Fruit fly (Drosophila melanogaster) Kc167 (cell line): ENCODE results near the gene ltl.

Experiments
- h ChIP-seq: fragments of >200 bp; optimal IDR thresholded peaks from 3 replicates; lab custom pipeline; 2018; ENCODE audit warnings: missing external identifiers
- insv ChIP-seq: fragments of >200 bp; optimal IDR thresholded peaks from 3 replicates; lab custom pipeline; 2018; ENCODE audit warnings: missing external identifiers
- psq ChIP-seq: fragments of >200 bp; optimal IDR thresholded peaks from 2 replicates; lab custom pipeline; 2017; ENCODE audit warnings: missing external identifiers

DNA sequence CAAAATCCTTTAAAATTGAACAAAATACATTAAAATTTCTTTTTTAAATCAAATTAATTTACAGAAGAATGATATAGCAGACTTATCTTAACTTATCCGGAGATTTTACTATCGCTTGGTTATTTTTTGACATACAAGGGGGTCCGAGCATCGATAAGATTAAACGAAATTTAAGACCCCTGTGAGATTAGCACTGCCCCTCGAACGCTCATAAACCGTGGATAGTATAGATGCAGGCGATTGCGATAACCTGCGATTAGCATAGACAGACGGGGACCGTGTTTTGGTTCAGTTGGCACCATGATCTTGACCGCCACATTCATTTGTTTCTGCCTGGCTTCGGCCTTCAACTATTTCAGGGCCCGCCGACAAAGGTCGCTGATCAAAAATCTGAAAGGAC, 27.2 kb upstream of the ltl start, which contains the start of gene Cyp316a1:
- TF ChIP-seq h (lab: Kevin White, UChicago) (no peak), insv (lab: Kevin White, UChicago) (no peak), psq (lab: Kevin White, UChicago) (no peak)
